Fruit fly (Drosophila melanogaster) whole organism, wandering third instar larva: ENCODE measurements around the gene Dora.
A peak's percentile ranks its signal among the peaks of the same experiment; 100 is the strongest.

Experiments used
- Abd-B ChIP-seq: fragments of >200 bp; optimal IDR thresholded peaks from 2 replicates; lab custom pipeline; 2017; ENCODE audit warnings: missing biosample characterization, missing genetic modification characterization
- CG32264 ChIP-seq: fragments of 200-800 bp; sonication (Bioruptor generic); optimal IDR thresholded peaks from 2 replicates; lab custom pipeline; 2016; ENCODE audit warnings: missing biosample characterization, missing genetic modification characterization
- CG9705 ChIP-seq: fragments of 200-800 bp; sonication (Bioruptor generic); optimal IDR thresholded peaks from 2 replicates; lab custom pipeline; 2018; ENCODE audit warnings: missing biosample characterization, mild to moderate bottlenecking, missing genetic modification characterization
- Dif ChIP-seq: fragments of 200-275, 200-300 bp; sonication (Bioruptor generic); optimal IDR thresholded peaks from 2 replicates; lab custom pipeline; 2018; ENCODE audit warnings: missing biosample characterization, missing genetic modification characterization; ENCODE audit not compliant: partially characterized antibody
- GATAd ChIP-seq: sonication (Bioruptor generic); optimal IDR thresholded peaks from 2 replicates; lab custom pipeline; 2016; ENCODE audit warnings: missing biosample characterization, missing genetic modification characterization
- HLH106 ChIP-seq: fragments of 200-800 bp; optimal IDR thresholded peaks from 3 replicates; lab custom pipeline; 2019; ENCODE audit warnings: missing biosample characterization, mild to moderate bottlenecking, missing genetic modification characterization, moderate library complexity
- Hnf4 ChIP-seq: fragments of 200-800 bp; sonication (Bioruptor generic); optimal IDR thresholded peaks from 2 replicates; lab custom pipeline; 2016; ENCODE audit warnings: missing biosample characterization, mild to moderate bottlenecking, missing genetic modification characterization
- Hr78 ChIP-seq: fragments of >200 bp; optimal IDR thresholded peaks from 2 replicates; lab custom pipeline; 2017; ENCODE audit warnings: missing biosample characterization, missing genetic modification characterization
- Hr83 ChIP-seq: fragments of 200-300 bp; sonication (Bioruptor generic); optimal IDR thresholded peaks from 2 replicates; lab custom pipeline; 2016; ENCODE audit warnings: missing biosample characterization, mild to moderate bottlenecking, missing genetic modification characterization, moderate library complexity; ENCODE audit not compliant: poor library complexity, severe bottlenecking
- Jra ChIP-seq: sonication (Bioruptor generic); optimal IDR thresholded peaks from 2 replicates; lab custom pipeline; 2016; ENCODE audit warnings: missing biosample characterization, missing genetic modification characterization
- Mio ChIP-seq: sonication (Bioruptor generic); optimal IDR thresholded peaks from 2 replicates; lab custom pipeline; 2016; ENCODE audit warnings: missing biosample characterization, missing genetic modification characterization
- Myc ChIP-seq: fragments of >200 bp; optimal IDR thresholded peaks from 2 replicates; lab custom pipeline; 2017
- N ChIP-seq: fragments of >200 bp; optimal IDR thresholded peaks from 2 replicates; lab custom pipeline; 2018; ENCODE audit warnings: missing biosample characterization, missing external identifiers, missing genetic modification characterization
- Rel ChIP-seq, 2 experiments: fragments of 200-800 bp; sonication (Bioruptor generic) in 1 of 2; optimal IDR thresholded peaks; 2 replicates in 1 of 2; 3 replicates in 1 of 2; lab custom pipeline; 2016 to 2019; ENCODE audit warnings: mild to moderate bottlenecking in 2 of 2, missing biosample characterization in 2 of 2, missing genetic modification characterization in 2 of 2, moderate library complexity in 1 of 2
- br ChIP-seq: fragments of 200-800 bp; sonication (Bioruptor generic); optimal IDR thresholded peaks from 2 replicates; lab custom pipeline; 2016; ENCODE audit warnings: missing biosample characterization, missing genetic modification characterization
- brk ChIP-seq: fragments of 200-800 bp; sonication (Bioruptor generic); optimal IDR thresholded peaks from 2 replicates; lab custom pipeline; 2016; ENCODE audit warnings: missing biosample characterization, mild to moderate bottlenecking, missing genetic modification characterization
- dl ChIP-seq, 2 experiments: fragments of 175-275, 200-275 bp in 1 of 2; fragments of 200-275 bp in 1 of 2; sonication (Bioruptor generic); optimal IDR thresholded peaks; lab custom pipeline; 2018; ENCODE audit warnings: mild to moderate bottlenecking in 2 of 2, missing biosample characterization in 2 of 2, missing genetic modification characterization in 2 of 2, moderate library complexity in 2 of 2; ENCODE audit not compliant: partially characterized antibody in 2 of 2, insufficient read depth in 1 of 2
- dmrt93B ChIP-seq: fragments of 200-800 bp; sonication (Bioruptor generic); optimal IDR thresholded peaks from 2 replicates; lab custom pipeline; 2018; ENCODE audit warnings: missing biosample characterization, mild to moderate bottlenecking, missing genetic modification characterization
- dsf ChIP-seq: sonication (Bioruptor generic); optimal IDR thresholded peaks from 2 replicates; lab custom pipeline; 2016; ENCODE audit warnings: missing biosample characterization, missing genetic modification characterization, borderline replicate concordance
- foxo ChIP-seq, 2 experiments: fragments of 200-800 bp; sonication (Bioruptor generic); optimal IDR thresholded peaks; 2 replicates in 1 of 2; 3 replicates in 1 of 2; lab custom pipeline; 2016 to 2017; ENCODE audit warnings: missing biosample characterization in 2 of 2, missing genetic modification characterization in 2 of 2
- fru ChIP-seq: fragments of 200-800 bp; sonication (Bioruptor generic); optimal IDR thresholded peaks from 3 replicates; lab custom pipeline; 2016; ENCODE audit warnings: missing biosample characterization, mild to moderate bottlenecking, missing genetic modification characterization
- h ChIP-seq: fragments of 200-800 bp; sonication (Bioruptor generic); optimal IDR thresholded peaks from 3 replicates; lab custom pipeline; 2016; ENCODE audit warnings: missing biosample characterization, mild to moderate bottlenecking, missing genetic modification characterization
- jim ChIP-seq: fragments of 175-275, 200-325 bp; sonication (Bioruptor generic); optimal IDR thresholded peaks from 2 replicates; lab custom pipeline; 2016; ENCODE audit warnings: missing biosample characterization, mild to moderate bottlenecking, missing genetic modification characterization
- pan ChIP-seq: fragments of >200 bp; optimal IDR thresholded peaks from 2 replicates; lab custom pipeline; 2017
- psq ChIP-seq: fragments of 200-800 bp; sonication (Bioruptor generic); optimal IDR thresholded peaks from 3 replicates; lab custom pipeline; 2017; ENCODE audit warnings: missing biosample characterization, mild to moderate bottlenecking, missing genetic modification characterization, moderate library complexity
- rgr ChIP-seq: fragments of 200-800 bp; sonication (Bioruptor generic); optimal IDR thresholded peaks from 3 replicates; lab custom pipeline; 2016; ENCODE audit warnings: missing biosample characterization, mild to moderate bottlenecking, missing genetic modification characterization
- usp ChIP-seq: fragments of >200 bp; optimal IDR thresholded peaks from 2 replicates; lab custom pipeline; 2017; ENCODE audit warnings: missing biosample characterization, missing genetic modification characterization
- woc ChIP-seq: sonication (Bioruptor generic); optimal IDR thresholded peaks from 2 replicates; lab custom pipeline; 2016; ENCODE audit warnings: missing biosample characterization, mild to moderate bottlenecking, missing genetic modification characterization

Dora gene

dm6 chrX:18835003-18835402 is 28.7 kb upstream of the Dora start:
- TF ChIP-seq psq (GFP tag; lab: Kevin White, UChicago) (peak; percentile 13), Mio (GFP tag; lab: Kevin White, UChicago) (no peak), GATAd (no peak), br (no peak)

dm6 chrX:18835500-18835899 is 28.2 kb upstream of the Dora start:
- no peak for TF ChIP-seq h
- TF ChIP-seq psq (GFP tag; lab: Kevin White, UChicago) = no peak
- TF ChIP-seq usp (GFP tag; lab: Kevin White, UChicago) = no peak
- no peak for TF ChIP-seq CG9705 (GFP tag; lab: Kevin White, UChicago)
- no peak for TF ChIP-seq Rel (GFP tag; optimal IDR thresholded peaks at IDR 0.05; lab: Kevin White, UChicago)
- no peak for TF ChIP-seq Rel (tag; optimal IDR thresholded peaks at IDR 0.05; lab: Kevin White, UChicago)
- TF ChIP-seq Myc (lab: Kevin White, UChicago) = no peak
- no peak for TF ChIP-seq rgr
- TF ChIP-seq Abd-B (GFP tag; lab: Kevin White, UChicago) = no peak
- TF ChIP-seq N (GFP tag; lab: Kevin White, UChicago) = no peak
- TF ChIP-seq GATAd = no peak
- no peak for TF ChIP-seq woc
- no peak for TF ChIP-seq Jra
- TF ChIP-seq dmrt93B (GFP tag; lab: Kevin White, UChicago) = no peak
- no peak for TF ChIP-seq HLH106

- TF ChIP-seq brk (no peak), HLH106 (no peak), Rel (GFP tag; optimal IDR thresholded peaks at IDR 0.05; lab: Kevin White, UChicago) (no peak), Rel (tag; optimal IDR thresholded peaks at IDR 0.05; lab: Kevin White, UChicago) (no peak), dmrt93B (GFP tag; lab: Kevin White, UChicago) (no peak), Jra (no peak), dsf (GFP tag; lab: Kevin White, UChicago) (no peak), pan (lab: Kevin White, UChicago) (no peak), woc (no peak), br (no peak), CG9705 (GFP tag; lab: Kevin White, UChicago) (no peak), fru (GFP tag; lab: Kevin White, UChicago) (no peak), GATAd (no peak), Hr83 (GFP tag; lab: Kevin White, UChicago) (no peak), Hnf4 (GFP tag; lab: Kevin White, UChicago) (no peak), Hr78 (GFP tag; lab: Kevin White, UChicago) (no peak), Dif (GFP tag; lab: Kevin White, UChicago) (no peak), Abd-B (GFP tag; lab: Kevin White, UChicago) (no peak), Myc (lab: Kevin White, UChicago) (no peak), dl (GFP tag; optimal IDR thresholded peaks at IDR 0.05; lab: Kevin White, UChicago; ENCODE audit: insufficient read depth in 1 of 2, partially characterized antibody in 2 of 2) (no peak), rgr (no peak)
These were observed 27.4 kb upstream of the Dora start for dm6 chrX:18836315-18836714.

dm6 chrX:18837046-18837445 is 26.7 kb upstream of the Dora start:
- TF ChIP-seq Hr78 (GFP tag; lab: Kevin White, UChicago) (no peak), CG32264 (no peak), dmrt93B (GFP tag; lab: Kevin White, UChicago) (no peak), CG9705 (GFP tag; lab: Kevin White, UChicago) (no peak), Hr83 (GFP tag; lab: Kevin White, UChicago) (no peak)

dm6 chrX:18838470-18838869 is 25.3 kb upstream of the Dora start:
- TF ChIP-seq Myc (lab: Kevin White, UChicago) (no peak), br (no peak), brk (no peak), rgr (no peak), dmrt93B (GFP tag; lab: Kevin White, UChicago) (no peak), foxo (GFP tag; optimal IDR thresholded peaks at IDR 0.05; lab: Kevin White, UChicago) (no peak), Hnf4 (GFP tag; lab: Kevin White, UChicago) (no peak), Hr83 (GFP tag; lab: Kevin White, UChicago) (no peak), jim (no peak)
